Fruit fly (Drosophila melanogaster): ENCODE results near the gene CG16953.

- TF ChIP-seq CG8478 (optimal IDR thresholded peaks at IDR 0.05) = no peak
- no peak for TF ChIP-seq CTCF (optimal IDR thresholded peaks at IDR 0.05)
These were observed 38.7 kb downstream of the CG16953 start for dm6 chr3R:20546662-20547620.
